Worm (Caenorhabditis elegans): ENCODE data around the gene Y41E3.7.

- TF ChIP-seq lin-39 (tag; optimal IDR thresholded peaks at IDR 0.05), result no peak
- TF ChIP-seq fos-1 (tag; optimal IDR thresholded peaks at IDR 0.05), result no peak
- TF ChIP-seq snpc-4 (tag; optimal IDR thresholded peaks at IDR 0.05), result no peak
- no peak for TF ChIP-seq elt-1 (tag; optimal IDR thresholded peaks at IDR 0.05)
- TF ChIP-seq ZK546.5 (tag; optimal IDR thresholded peaks at IDR 0.05), result no peak
- no peak for TF ChIP-seq elt-2 (tag; optimal IDR thresholded peaks at IDR 0.05)
Observed at ce11 chrIV:15024426-15024825, 10.6 kb downstream of the Y41E3.7 start.
